Worm (Caenorhabditis elegans) whole organism, L4 larva: ENCODE results near the gene sprp-4.
A peak's percentile ranks its signal among the peaks of the same experiment; 100 is the strongest.

Experiments used
- D1046.2 ChIP-seq: fragments of 200-800 bp; sonication (Bioruptor generic); IDR thresholded peaks from 2 replicates; pipeline ENCODE4 v1.3.6; 2022; ENCODE audit warnings: missing genetic modification characterization, missing compliant biosample characterization
- F37D6.2 ChIP-seq: sonication (generic microtip); optimal IDR thresholded peaks from 2 replicates; lab custom pipeline; 2016; ENCODE audit warnings: mild to moderate bottlenecking, missing genetic modification characterization, missing compliant biosample characterization
- T20F7.1 ChIP-seq: fragments of 200-800 bp; sonication (Bioruptor generic); optimal IDR thresholded peaks from 2 replicates; lab custom pipeline; 2018; ENCODE audit warnings: mild to moderate bottlenecking, missing genetic modification characterization, missing compliant biosample characterization
- Y105C5A.15 ChIP-seq: fragments of 200-800 bp; sonication (Bioruptor generic); IDR thresholded peaks from 2 replicates; pipeline ENCODE4 v1.3.6; 2022; ENCODE audit warnings: missing genetic modification characterization, missing compliant biosample characterization
- ZK337.2 ChIP-seq: fragments of 200-800 bp; sonication (Bioruptor generic); IDR thresholded peaks from 2 replicates; pipeline ENCODE4 v1.3.6; 2022; ENCODE audit warnings: missing genetic modification reagents, missing genetic modification characterization, missing compliant biosample characterization
- ZK546.5 ChIP-seq, 2 experiments: sonication (generic microtip); optimal IDR thresholded peaks; 2 replicates each; lab custom pipeline; 2017; ENCODE audit warnings: missing biosample characterization in 2 of 2, missing genetic modification characterization in 2 of 2
- aha-1 ChIP-seq: fragments of 150-350 bp; peaks from one replicate; lab custom pipeline; 2014; ENCODE audit warnings: missing biosample characterization, missing genetic modification characterization
- ama-1 ChIP-seq: fragments of 150-350 bp; optimal IDR thresholded peaks from 2 replicates; lab custom pipeline; 2014; ENCODE audit warnings: inconsistent platforms, mixed read lengths
- attf-4 ChIP-seq: sonication (generic microtip); optimal IDR thresholded peaks from 3 replicates; lab custom pipeline; 2017; ENCODE audit warnings: missing biosample characterization, missing genetic modification characterization
- ceh-28 ChIP-seq: fragments of 150-350 bp; optimal IDR thresholded peaks from 2 replicates; lab custom pipeline; 2014; ENCODE audit warnings: missing biosample characterization, missing genetic modification reagents, missing genetic modification characterization
- daf-16 ChIP-seq, 3 experiments: sonication (generic microtip); optimal IDR thresholded peaks; 2 replicates each; lab custom pipeline; 2016 to 2017; ENCODE audit warnings: missing genetic modification characterization in 3 of 3, missing genetic modification reagents in 3 of 3, mild to moderate bottlenecking in 2 of 3, missing compliant biosample characterization in 2 of 3, missing biosample characterization in 1 of 3, moderate library complexity in 1 of 3
- daf-8 ChIP-seq: fragments of 200-800 bp; sonication (Bioruptor generic); IDR thresholded peaks from 2 replicates; pipeline ENCODE4 v1.3.6; 2022; ENCODE audit warnings: missing genetic modification characterization, missing compliant biosample characterization
- dmd-6 ChIP-seq: fragments of 200-800 bp; sonication (Bioruptor generic); IDR thresholded peaks from 2 replicates; pipeline ENCODE4 v1.3.6; 2022; ENCODE audit warnings: missing genetic modification reagents, missing genetic modification characterization, missing compliant biosample characterization
- egl-43 ChIP-seq: fragments of 200-800 bp; sonication (Bioruptor generic); IDR thresholded peaks from 2 replicates; pipeline ENCODE4 v1.3.6; 2022; ENCODE audit warnings: missing genetic modification reagents, missing genetic modification characterization, missing compliant biosample characterization
- fkh-10 ChIP-seq: fragments of 150-350 bp; optimal IDR thresholded peaks from 2 replicates; lab custom pipeline; 2014; ENCODE audit warnings: missing biosample characterization, missing genetic modification reagents, missing genetic modification characterization
- gei-8 ChIP-seq: fragments of 200-800 bp; sonication (Bioruptor generic); optimal IDR thresholded peaks from 2 replicates; lab custom pipeline; 2018; ENCODE audit warnings: mild to moderate bottlenecking, missing genetic modification characterization, missing compliant biosample characterization
- hlh-11 ChIP-seq: fragments of 200-800 bp; sonication (Bioruptor generic); optimal IDR thresholded peaks from 2 replicates; lab custom pipeline; 2018; ENCODE audit warnings: mild to moderate bottlenecking, missing genetic modification characterization, missing compliant biosample characterization
- hlh-30 ChIP-seq: sonication (generic microtip); optimal IDR thresholded peaks from 2 replicates; lab custom pipeline; 2017; ENCODE audit warnings: antibody characterized with exemption, mild to moderate bottlenecking, missing genetic modification characterization, missing compliant biosample characterization; ENCODE audit not compliant: insufficient read depth
- jun-1 ChIP-seq: fragments of 150-350 bp; optimal IDR thresholded peaks from 2 replicates; lab custom pipeline; 2014; ENCODE audit warnings: missing biosample characterization, missing genetic modification reagents, missing genetic modification characterization
- lin-1 ChIP-seq: fragments of 200-800 bp; sonication (Bioruptor generic); IDR thresholded peaks from 2 replicates; pipeline ENCODE4 v1.3.6; 2022; ENCODE audit warnings: missing genetic modification reagents, missing genetic modification characterization, missing compliant biosample characterization
- lin-15B ChIP-seq: fragments of 150-350 bp; sonication (generic microtip); optimal IDR thresholded peaks from 3 replicates; lab custom pipeline; 2014; ENCODE audit warnings: missing biosample characterization, missing genetic modification characterization
- lsy-2 ChIP-seq, 2 experiments: fragments of 150-350 bp in 1 of 2; sonication (generic microtip) in 1 of 2; optimal IDR thresholded peaks; 2 replicates each; lab custom pipeline; 2014 to 2017; ENCODE audit warnings: missing biosample characterization in 2 of 2, missing genetic modification characterization in 2 of 2
- madf-9 ChIP-seq: fragments of 200-800 bp; sonication (Bioruptor generic); conservative IDR thresholded peaks from 2 replicates; pipeline ENCODE4 v1.3.6; 2022; ENCODE audit warnings: missing genetic modification reagents, missing genetic modification characterization, missing compliant biosample characterization
- mdt-29 ChIP-seq: fragments of 200-800 bp; sonication (Bioruptor generic); IDR thresholded peaks from 2 replicates; pipeline ENCODE4 v1.3.6; 2022; ENCODE audit warnings: missing genetic modification reagents, missing genetic modification characterization, missing compliant biosample characterization
- mep-1 ChIP-seq: fragments of 150-350 bp; sonication (generic microtip); optimal IDR thresholded peaks from 3 replicates; lab custom pipeline; 2014; ENCODE audit warnings: missing biosample characterization, missing genetic modification characterization
- mes-2 ChIP-seq: sonication (generic microtip); optimal IDR thresholded peaks from 2 replicates; lab custom pipeline; 2016; ENCODE audit warnings: missing genotype, mild to moderate bottlenecking, missing genetic modification characterization, missing compliant biosample characterization; ENCODE audit not compliant: poor library complexity, severe bottlenecking
- mxl-2 ChIP-seq: fragments of 200-800 bp; sonication (Bioruptor generic); conservative IDR thresholded peaks from 2 replicates; pipeline ENCODE4 v1.3.6; 2022; ENCODE audit warnings: missing genetic modification reagents, missing genetic modification characterization, missing compliant biosample characterization
- mxl-3 ChIP-seq: fragments of 200-800 bp; sonication (Bioruptor generic); optimal IDR thresholded peaks from 2 replicates; lab custom pipeline; 2018; ENCODE audit warnings: mild to moderate bottlenecking, missing genetic modification characterization, missing compliant biosample characterization
- nhr-10 ChIP-seq: fragments of 150-350 bp; optimal IDR thresholded peaks from 2 replicates; lab custom pipeline; 2014; ENCODE audit warnings: missing biosample characterization, missing genetic modification characterization
- nhr-102 ChIP-seq: sonication (generic microtip); optimal IDR thresholded peaks from 2 replicates; lab custom pipeline; 2016; ENCODE audit warnings: mild to moderate bottlenecking, missing genetic modification characterization, moderate library complexity, missing compliant biosample characterization
- nhr-28 ChIP-seq: fragments of 150-350 bp; optimal IDR thresholded peaks from 2 replicates; lab custom pipeline; 2014; ENCODE audit warnings: missing biosample characterization, missing genetic modification characterization
- nhr-41 ChIP-seq: fragments of 200-800 bp; sonication (Bioruptor generic); IDR thresholded peaks from 2 replicates; pipeline ENCODE4 v1.3.6; 2022; ENCODE audit warnings: missing genetic modification reagents, missing genetic modification characterization, missing compliant biosample characterization
- nhr-42 ChIP-seq: fragments of 200-800 bp; sonication (Bioruptor generic); IDR thresholded peaks from 2 replicates; pipeline ENCODE4 v1.3.6; 2022; ENCODE audit warnings: missing genetic modification characterization, missing compliant biosample characterization
- nhr-48 ChIP-seq: sonication (generic microtip); optimal IDR thresholded peaks from 2 replicates; lab custom pipeline; 2016; ENCODE audit warnings: mild to moderate bottlenecking, missing genetic modification characterization, missing compliant biosample characterization
- nhr-77 ChIP-seq: fragments of 150-350 bp; optimal IDR thresholded peaks from 2 replicates; lab custom pipeline; 2014; ENCODE audit warnings: missing biosample characterization, missing genetic modification characterization
- pha-4 ChIP-seq, 2 experiments: fragments of 150-350 bp in 1 of 2; fragments of 200-800 bp in 1 of 2; sonication (Bioruptor generic) in 1 of 2; IDR thresholded peaks in 1 of 2; optimal IDR thresholded peaks in 1 of 2; 2 replicates each; pipeline versions ENCODE4 v1.3.6 to Lab custom; 2014 to 2022; ENCODE audit warnings: missing genetic modification characterization in 2 of 2, missing genetic modification reagents in 2 of 2, missing biosample characterization in 1 of 2, missing compliant biosample characterization in 1 of 2
- php-3 ChIP-seq: fragments of 200-800 bp; sonication (Bioruptor generic); IDR thresholded peaks from 2 replicates; pipeline ENCODE4 v1.3.6; 2022; ENCODE audit warnings: missing genetic modification reagents, missing genetic modification characterization, missing compliant biosample characterization
- pqm-1 ChIP-seq: sonication (generic microtip); optimal IDR thresholded peaks from 2 replicates; lab custom pipeline; 2017; ENCODE audit warnings: missing biosample characterization, missing genetic modification characterization
- sdz-12 ChIP-seq: fragments of 200-800 bp; sonication (Bioruptor generic); optimal IDR thresholded peaks from 2 replicates; lab custom pipeline; 2018; ENCODE audit warnings: mild to moderate bottlenecking, missing genetic modification characterization, missing compliant biosample characterization
- snpc-4 ChIP-seq: fragments of 150-350 bp; optimal IDR thresholded peaks from 2 replicates; lab custom pipeline; 2014; ENCODE audit warnings: missing biosample characterization, missing genetic modification characterization
- spr-3 ChIP-seq: fragments of 200-800 bp; sonication (Bioruptor generic); optimal IDR thresholded peaks from 2 replicates; lab custom pipeline; 2018; ENCODE audit warnings: mild to moderate bottlenecking, missing genetic modification characterization, missing compliant biosample characterization
- tag-97 ChIP-seq: fragments of 200-800 bp; sonication (Bioruptor generic); IDR thresholded peaks from 2 replicates; pipeline ENCODE4 v1.3.6; 2022; ENCODE audit warnings: missing genetic modification characterization, missing compliant biosample characterization
- tra-1 ChIP-seq: fragments of 200-800 bp; sonication (Bioruptor generic); IDR thresholded peaks from 2 replicates; pipeline ENCODE4 v1.3.6; 2022; ENCODE audit warnings: missing genetic modification reagents, missing genetic modification characterization, missing compliant biosample characterization
- unc-39 ChIP-seq: sonication (generic microtip); optimal IDR thresholded peaks from 2 replicates; lab custom pipeline; 2017; ENCODE audit warnings: missing biosample characterization, missing genetic modification characterization
- vab-7 ChIP-seq: fragments of 200-800 bp; sonication (Bioruptor generic); IDR thresholded peaks from 2 replicates; pipeline ENCODE4 v1.3.6; 2022; ENCODE audit warnings: missing genetic modification reagents, missing genetic modification characterization, missing compliant biosample characterization
- zag-1 ChIP-seq: fragments of 150-350 bp; optimal IDR thresholded peaks from 2 replicates; lab custom pipeline; 2014; ENCODE audit warnings: missing biosample characterization, missing genetic modification characterization
- zip-11 ChIP-seq: fragments of 200-800 bp; sonication (Bioruptor generic); IDR thresholded peaks from 2 replicates; pipeline ENCODE4 v1.3.6; 2022; ENCODE audit warnings: missing genetic modification characterization, missing compliant biosample characterization

sprp-4 gene

DNA sequence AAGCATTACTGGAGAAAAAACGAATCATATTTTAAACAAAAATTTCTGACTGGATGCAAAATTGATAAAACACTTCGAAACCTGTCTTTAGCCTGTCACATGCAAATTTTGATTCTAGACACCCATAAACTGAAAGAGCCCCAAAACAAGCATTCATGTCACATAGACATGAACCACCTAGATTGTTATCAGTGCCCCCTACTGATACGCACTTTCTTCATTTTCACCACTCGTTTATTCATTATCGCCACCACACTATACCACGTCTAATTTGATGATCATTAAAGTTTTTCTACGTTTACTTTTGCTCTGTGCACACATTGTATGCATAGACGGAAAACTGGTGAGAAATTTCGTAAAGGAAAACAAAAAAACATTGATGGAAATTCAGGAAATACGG is 41.5 kb downstream of the sprp-4 start, which contains the start of gene cnnm-2 (continued):
- TF ChIP-seq hlh-11 (tag; lab: Kevin White, UChicago) = peak; percentile 68
- TF ChIP-seq ZK546.5 (tag; optimal IDR thresholded peaks at IDR 0.05; lab: Kevin White, UChicago) = no peak
- TF ChIP-seq nhr-28 (tag; lab: Kevin White, UChicago) = peak; percentile 70
- TF ChIP-seq php-3 (GFP tag; lab: Robert Waterston, UW) = peak; percentile 69; the same call in 1 of the 2 replicates
- TF ChIP-seq F37D6.2 (tag; lab: Kevin White, UChicago) = no peak
- TF ChIP-seq lsy-2 (tag; optimal IDR thresholded peaks at IDR 0.05; lab: Kevin White, UChicago) = no peak
- TF ChIP-seq lin-1 (GFP tag; lab: Robert Waterston, UW) = no peak
- TF ChIP-seq ama-1 (lab: Kevin White, UChicago) = no peak
- peak; percentile 44 for TF ChIP-seq nhr-48 (tag; lab: Kevin White, UChicago)
- no peak for TF ChIP-seq nhr-10
- TF ChIP-seq gei-8 = no peak
- TF ChIP-seq ceh-28 (tag; lab: Kevin White, UChicago) = no peak
- no peak for TF ChIP-seq lin-15B (tag; lab: Kevin White, UChicago)
- peak; percentile 75 for TF ChIP-seq dmd-6 (GFP tag; lab: Robert Waterston, UW)
- no peak for TF ChIP-seq madf-9
- TF ChIP-seq aha-1 = no peak
- TF ChIP-seq sdz-12 (GFP tag; lab: Kevin White, UChicago) = no peak
- TF ChIP-seq ZK337.2 (GFP tag; lab: Robert Waterston, UW) = no peak
- no peak for TF ChIP-seq snpc-4
- no peak for TF ChIP-seq zag-1
- TF ChIP-seq unc-39 (tag; lab: Kevin White, UChicago) = no peak
- TF ChIP-seq nhr-41 (GFP tag; lab: Robert Waterston, UW) = no peak
- no peak for TF ChIP-seq nhr-77 (tag; lab: Kevin White, UChicago)
- TF ChIP-seq egl-43 (GFP tag; lab: Robert Waterston, UW) = no peak
- TF ChIP-seq tag-97 (GFP tag; lab: Robert Waterston, UW) = no peak
- no peak for TF ChIP-seq pha-4 (GFP tag; IDR thresholded peaks at IDR 0.05; lab: Robert Waterston, UW)
- TF ChIP-seq pha-4 (tag; optimal IDR thresholded peaks at IDR 0.05; lab: Kevin White, UChicago) = no peak
- no peak for TF ChIP-seq mxl-3 (GFP tag; lab: Kevin White, UChicago)
- TF ChIP-seq Y105C5A.15 (GFP tag; lab: Robert Waterston, UW) = no peak
- no peak for TF ChIP-seq nhr-42
- TF ChIP-seq pqm-1 (tag; lab: Kevin White, UChicago) = peak; percentile 90

- TF ChIP-seq mxl-2 (0 out of 2 replicates have a peak, but pooled peaks have one; percentile 32), madf-9 (peak; percentile 71; the same call in 1 of the 2 replicates), zip-11 (GFP tag; lab: Robert Waterston, UW) (no peak), mep-1 (tag; lab: Kevin White, UChicago) (peak; percentile 94), fkh-10 (GFP tag; lab: Kevin White, UChicago) (peak; percentile 90), daf-8 (GFP tag; lab: Robert Waterston, UW) (no peak), nhr-10 (peak; percentile 21), unc-39 (tag; lab: Kevin White, UChicago) (no peak), attf-4 (tag; lab: Kevin White, UChicago) (no peak), nhr-48 (tag; lab: Kevin White, UChicago) (peak; percentile 81), jun-1 (peak; percentile 52), mes-2 (tag; lab: Kevin White, UChicago) (peak; percentile 78), tra-1 (GFP tag; lab: Robert Waterston, UW) (peak; percentile 89), hlh-30 (tag; lab: Kevin White, UChicago) (peak; percentile 98), lin-1 (GFP tag; lab: Robert Waterston, UW) (peak; percentile 65; the same call in 1 of the 2 replicates), aha-1 (peak; percentile 100), sdz-12 (GFP tag; lab: Kevin White, UChicago) (no peak), ZK546.5 (tag; optimal IDR thresholded peaks at IDR 0.05; lab: Kevin White, UChicago) (peak in 1 of 2 experiments; percentile 7), nhr-102 (tag; lab: Kevin White, UChicago) (peak; percentile 71), mdt-29 (GFP tag; lab: Robert Waterston, UW) (no peak), spr-3 (GFP tag; lab: Kevin White, UChicago) (no peak), ceh-28 (tag; lab: Kevin White, UChicago) (peak; percentile 77), nhr-28 (tag; lab: Kevin White, UChicago) (peak; percentile 94), daf-16 (GFP tag; optimal IDR thresholded peaks at IDR 0.05; lab: Kevin White, UChicago) (peak; percentile 7 to 46), daf-16 (tag; optimal IDR thresholded peaks at IDR 0.05; lab: Kevin White, UChicago) (peak; percentile 85), pha-4 (GFP tag; IDR thresholded peaks at IDR 0.05; lab: Robert Waterston, UW) (peak; percentile 58; the same call in 1 of the 2 replicates), pha-4 (tag; optimal IDR thresholded peaks at IDR 0.05; lab: Kevin White, UChicago) (peak; percentile 33), pqm-1 (tag; lab: Kevin White, UChicago) (peak; percentile 42), hlh-11 (tag; lab: Kevin White, UChicago) (peak; percentile 96), snpc-4 (no peak), vab-7 (GFP tag; lab: Robert Waterston, UW) (peak; percentile 52; the same call in 1 of the 2 replicates), D1046.2 (GFP tag; lab: Robert Waterston, UW) (peak; percentile 65; the same call in 1 of the 2 replicates), T20F7.1 (GFP tag; lab: Kevin White, UChicago) (peak; percentile 72)
Observed at ce11 chrX:8810908-8811307, 42.5 kb downstream of the sprp-4 start, which contains the start of gene R04E5.9. R04E5.9 (minus strand) TSS chrX:8811142.
